Worm (Caenorhabditis elegans): Measurements from ENCODE around the gene srj-8.

DNA sequence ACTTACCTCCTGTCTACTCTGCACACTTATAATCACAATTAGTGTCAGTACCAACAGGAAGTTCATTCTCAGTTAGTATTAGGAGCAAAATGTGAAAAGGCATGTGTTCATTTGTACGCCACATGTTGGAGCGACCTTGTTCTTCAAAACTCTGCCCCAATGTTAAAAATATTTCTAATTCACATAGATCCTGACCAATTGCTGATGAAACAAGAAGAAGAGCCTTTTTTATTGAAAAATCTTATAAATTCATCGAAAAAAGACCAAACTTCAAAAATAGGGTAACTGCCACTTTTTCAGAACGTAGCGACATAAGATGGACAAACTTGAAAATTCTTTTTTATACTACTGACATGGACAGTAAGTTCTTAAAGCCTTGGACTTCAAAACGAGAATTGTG lies 18.6 kb downstream of the srj-8 start, which contains the start of gene T28A11.17:
- TF ChIP-seq ref-1 (GFP tag; conservative IDR thresholded peaks at IDR 0.05) (no peak), flt-1 (GFP tag; IDR thresholded peaks at IDR 0.05) (no peak), tab-1 (GFP tag; IDR thresholded peaks at IDR 0.05) (no peak), ztf-29 (GFP tag; IDR thresholded peaks at IDR 0.05) (no peak), cog-1 (tag; optimal IDR thresholded peaks at IDR 0.05) (no peak), med-1 (GFP tag; optimal IDR thresholded peaks at IDR 0.05; ENCODE audit: insufficient read depth) (no peak), klf-2 (GFP tag; conservative IDR thresholded peaks at IDR 0.05) (no peak)
